Fruit fly (Drosophila melanogaster) whole organism, embryonic: ENCODE results near the gene CG32971.

Source experiments
- Ada2b ChIP-seq: fragments of 200-800 bp; sonication (Bioruptor generic); IDR thresholded peaks from 2 replicates; pipeline ENCODE4 v1.3.6; 2022; ENCODE audit warnings: missing biosample characterization, missing genetic modification characterization
- BtbVII ChIP-seq: fragments of 200-800 bp; sonication (Bioruptor generic); optimal IDR thresholded peaks from 3 replicates; lab custom pipeline; 2017; ENCODE audit warnings: missing biosample characterization, mild to moderate bottlenecking, missing genetic modification characterization
- CG10147 ChIP-seq: fragments of 200-800 bp; sonication (Bioruptor generic); optimal IDR thresholded peaks from 2 replicates; lab custom pipeline; 2019; ENCODE audit warnings: missing biosample characterization, mild to moderate bottlenecking, missing genetic modification characterization, moderate library complexity
- CG11723 ChIP-seq: fragments of 200-800 bp; sonication (Bioruptor generic); optimal IDR thresholded peaks from 2 replicates; lab custom pipeline; 2017; ENCODE audit warnings: missing biosample characterization, mild to moderate bottlenecking, missing genetic modification characterization
- CG12104 ChIP-seq: fragments of 200-800 bp; sonication (Bioruptor generic); optimal IDR thresholded peaks from 3 replicates; lab custom pipeline; 2016; ENCODE audit warnings: missing biosample characterization, missing genetic modification characterization
- CG13287 ChIP-seq: fragments of 200-800 bp; sonication (Bioruptor generic); IDR thresholded peaks from 2 replicates; pipeline ENCODE4 v1.3.6; 2022; ENCODE audit warnings: missing biosample characterization, missing genetic modification characterization; ENCODE audit not compliant: partially characterized antibody
- CG13424 ChIP-seq: fragments of 200-800 bp; sonication (Bioruptor generic); optimal IDR thresholded peaks from 2 replicates; lab custom pipeline; 2019; ENCODE audit warnings: missing biosample characterization, mild to moderate bottlenecking, missing genetic modification characterization, moderate library complexity
- CG14050 ChIP-seq: fragments of 200-800 bp; sonication (Bioruptor generic); IDR thresholded peaks from 3 replicates; pipeline ENCODE4 v1.3.6; 2022; ENCODE audit warnings: missing biosample characterization, missing genetic modification characterization
- CG15269 ChIP-seq: fragments of 200-800 bp; sonication (Bioruptor generic); optimal IDR thresholded peaks from 2 replicates; lab custom pipeline; 2018; ENCODE audit warnings: missing biosample characterization, mild to moderate bottlenecking, missing genetic modification characterization, moderate library complexity
- CG16815 ChIP-seq: fragments of 200-800 bp; sonication (Bioruptor generic); optimal IDR thresholded peaks from 3 replicates; lab custom pipeline; 2017; ENCODE audit warnings: missing biosample characterization, mild to moderate bottlenecking, missing genetic modification characterization
- CG17186 ChIP-seq: fragments of 200-800 bp; sonication (Bioruptor generic); optimal IDR thresholded peaks from 3 replicates; lab custom pipeline; 2017; ENCODE audit warnings: missing biosample characterization, missing genetic modification reagents, missing genetic modification characterization
- CG2116 ChIP-seq: fragments of 200-800 bp; sonication (Bioruptor generic); optimal IDR thresholded peaks from 3 replicates; lab custom pipeline; 2018; ENCODE audit warnings: missing biosample characterization, mild to moderate bottlenecking, missing genetic modification characterization
- CG2678 ChIP-seq: fragments of 200-800 bp; sonication (Bioruptor generic); optimal IDR thresholded peaks from 3 replicates; lab custom pipeline; 2019; ENCODE audit warnings: missing biosample characterization, mild to moderate bottlenecking, missing genetic modification characterization, moderate library complexity
- CG30431 ChIP-seq: fragments of 200-800 bp; sonication (Bioruptor generic); optimal IDR thresholded peaks from 2 replicates; lab custom pipeline; 2017; ENCODE audit warnings: missing biosample characterization, missing genetic modification characterization
- CG5245 ChIP-seq: fragments of 200-800 bp; sonication (Bioruptor generic); optimal IDR thresholded peaks from 3 replicates; lab custom pipeline; 2016; ENCODE audit warnings: missing biosample characterization, missing genetic modification characterization
- CG6272 ChIP-seq: fragments of 200-800 bp; sonication (Bioruptor generic); IDR thresholded peaks from 2 replicates; pipeline ENCODE4 v1.3.6; 2022; ENCODE audit warnings: missing biosample characterization, missing genetic modification characterization
- CG7556 ChIP-seq: fragments of 200-800 bp; sonication (Bioruptor generic); optimal IDR thresholded peaks from 2 replicates; lab custom pipeline; 2017; ENCODE audit warnings: missing biosample characterization, mild to moderate bottlenecking, missing genetic modification characterization
- CG7987 ChIP-seq: fragments of 200-800 bp; sonication (Bioruptor generic); optimal IDR thresholded peaks from 2 replicates; lab custom pipeline; 2018; ENCODE audit warnings: missing biosample characterization, mild to moderate bottlenecking, missing genetic modification characterization, moderate library complexity
- CG8478 ChIP-seq: fragments of >200 bp; optimal IDR thresholded peaks from 2 replicates; lab custom pipeline; 2018
- CG9215 ChIP-seq: fragments of 200-800 bp; sonication (Bioruptor generic); IDR thresholded peaks from 2 replicates; pipeline ENCODE4 v1.3.6; 2022; ENCODE audit warnings: missing biosample characterization, missing genetic modification characterization
- CG9437 ChIP-seq: fragments of 200-800 bp; sonication (Bioruptor generic); optimal IDR thresholded peaks from 2 replicates; lab custom pipeline; 2018; ENCODE audit warnings: missing biosample characterization, mild to moderate bottlenecking, missing genetic modification characterization
- Hey ChIP-seq: fragments of 200-800 bp; sonication (Bioruptor generic); optimal IDR thresholded peaks from 3 replicates; lab custom pipeline; 2018; ENCODE audit warnings: missing biosample characterization, mild to moderate bottlenecking, missing genetic modification characterization
- PHDP ChIP-seq: fragments of 200-800 bp; sonication (Bioruptor generic); optimal IDR thresholded peaks from 3 replicates; lab custom pipeline; 2018; ENCODE audit warnings: missing biosample characterization, mild to moderate bottlenecking, missing genetic modification characterization, moderate library complexity
- Ptx1 ChIP-seq: fragments of 200-800 bp; sonication (Bioruptor generic); IDR thresholded peaks from 2 replicates; pipeline ENCODE4 v1.3.6; 2022; ENCODE audit warnings: missing biosample characterization, missing genetic modification characterization
- Ssrp ChIP-seq: fragments of 200-800 bp; sonication (Bioruptor generic); optimal IDR thresholded peaks from 2 replicates; lab custom pipeline; 2018; ENCODE audit warnings: missing biosample characterization, mild to moderate bottlenecking, missing genetic modification characterization, moderate library complexity
- Stat92E ChIP-seq, 3 experiments: fragments of >200 bp in 2 of 3; fragments of 200-800 bp in 1 of 3; sonication (Bioruptor generic) in 1 of 3; optimal IDR thresholded peaks; 2 replicates each; lab custom pipeline; 2017 to 2019; ENCODE audit warnings: missing biosample characterization in 3 of 3, missing genetic modification characterization in 3 of 3, mild to moderate bottlenecking in 1 of 3, moderate library complexity in 1 of 3
- btn ChIP-seq: fragments of 200-800 bp; sonication (Bioruptor generic); optimal IDR thresholded peaks from 2 replicates; lab custom pipeline; 2016; ENCODE audit warnings: missing biosample characterization, missing genetic modification characterization
- da ChIP-seq: fragments of 200-800 bp; sonication (Bioruptor generic); optimal IDR thresholded peaks from 2 replicates; lab custom pipeline; 2016; ENCODE audit warnings: missing biosample characterization, missing genetic modification characterization
- ems ChIP-seq: fragments of 200-800 bp; sonication (Bioruptor generic); optimal IDR thresholded peaks from 3 replicates; lab custom pipeline; 2016; ENCODE audit warnings: missing biosample characterization, missing genetic modification characterization
- fd102C ChIP-seq: fragments of 200-800 bp; sonication (Bioruptor generic); optimal IDR thresholded peaks from 2 replicates; lab custom pipeline; 2018; ENCODE audit warnings: missing biosample characterization, mild to moderate bottlenecking, missing genetic modification characterization, moderate library complexity
- grn ChIP-seq: fragments of 200-800 bp; sonication (Bioruptor generic); optimal IDR thresholded peaks from 3 replicates; lab custom pipeline; 2017; ENCODE audit warnings: missing biosample characterization, missing genetic modification characterization
- kah ChIP-seq: fragments of 200-800 bp; sonication (Bioruptor generic); optimal IDR thresholded peaks from 2 replicates; lab custom pipeline; 2018; ENCODE audit warnings: missing biosample characterization, mild to moderate bottlenecking, missing genetic modification characterization
- klu ChIP-seq: fragments of 200-800 bp; sonication (Bioruptor generic); IDR thresholded peaks from 2 replicates; pipeline ENCODE4 v1.3.6; 2022; ENCODE audit warnings: missing biosample characterization, missing genetic modification characterization
- lbe ChIP-seq: fragments of 200-800 bp; sonication (Bioruptor generic); optimal IDR thresholded peaks from 2 replicates; lab custom pipeline; 2016; ENCODE audit warnings: missing biosample characterization, mild to moderate bottlenecking, missing genetic modification characterization
- maf-S ChIP-seq: fragments of 200-800 bp; sonication (Bioruptor generic); optimal IDR thresholded peaks from 2 replicates; lab custom pipeline; 2016; ENCODE audit warnings: missing biosample characterization, missing genetic modification characterization
- nom ChIP-seq: fragments of 200-800 bp; sonication (Bioruptor generic); optimal IDR thresholded peaks from 2 replicates; lab custom pipeline; 2017; ENCODE audit warnings: missing biosample characterization, missing genetic modification characterization, mild to moderate bottlenecking, moderate library complexity, missing genetic modification reagents
- oc ChIP-seq: fragments of 200-800 bp; sonication (Bioruptor generic); optimal IDR thresholded peaks from 2 replicates; lab custom pipeline; 2018; ENCODE audit warnings: missing biosample characterization, mild to moderate bottlenecking, missing genetic modification characterization, moderate library complexity
- pan ChIP-seq, 4 experiments: fragments of >200 bp in 3 of 4; fragments of 200-800 bp in 1 of 4; sonication (Bioruptor generic) in 1 of 4; optimal IDR thresholded peaks in 3 of 4; IDR thresholded peaks in 1 of 4; 2 replicates each; pipeline versions ENCODE4 v1.3.6 to Lab custom; 2017 to 2022; ENCODE audit warnings: missing biosample characterization in 2 of 4, missing genetic modification characterization in 2 of 4, mixed read lengths in 1 of 4
- ranshi ChIP-seq: fragments of 200-800 bp; sonication (Bioruptor generic); IDR thresholded peaks from 2 replicates; pipeline ENCODE4 v1.3.6; 2022; ENCODE audit warnings: missing biosample characterization, missing genetic modification characterization
- row ChIP-seq: fragments of 200-800 bp; sonication (Bioruptor generic); IDR thresholded peaks from 3 replicates; pipeline ENCODE4 v1.3.6; 2022; ENCODE audit warnings: missing biosample characterization, missing genetic modification characterization
- run ChIP-seq: fragments of 200-800 bp; sonication (Bioruptor generic); optimal IDR thresholded peaks from 3 replicates; lab custom pipeline; 2018; ENCODE audit warnings: missing biosample characterization, mild to moderate bottlenecking, missing genetic modification characterization
- sc ChIP-seq, 3 experiments: fragments of >200 bp in 2 of 3; fragments of 200-800 bp in 1 of 3; sonication (Bioruptor generic) in 1 of 3; optimal IDR thresholded peaks; 2 replicates in 2 of 3; 3 replicates in 1 of 3; lab custom pipeline; 2017; ENCODE audit warnings: mild to moderate bottlenecking in 1 of 3, missing biosample characterization in 1 of 3, missing genetic modification characterization in 1 of 3, missing genetic modification reagents in 1 of 3
- sim ChIP-seq: fragments of 200-800 bp; sonication (Bioruptor generic); IDR thresholded peaks from 2 replicates; pipeline ENCODE4 v1.3.6; 2022; ENCODE audit warnings: missing biosample characterization, missing genetic modification characterization
- tio ChIP-seq: fragments of 200-800 bp; sonication (Bioruptor generic); optimal IDR thresholded peaks from 2 replicates; lab custom pipeline; 2017; ENCODE audit warnings: missing biosample characterization, missing genetic modification characterization, inconsistent platforms
- trem ChIP-seq: fragments of 200-800 bp; optimal IDR thresholded peaks from 3 replicates; lab custom pipeline; 2019; ENCODE audit warnings: missing biosample characterization, mild to moderate bottlenecking, missing genetic modification characterization, moderate library complexity
- unc-4 ChIP-seq: fragments of 200-800 bp; sonication (Bioruptor generic); IDR thresholded peaks from 2 replicates; pipeline ENCODE4 v1.3.6; 2022; ENCODE audit warnings: missing biosample characterization, missing genetic modification characterization; ENCODE audit not compliant: partially characterized antibody
- unpg ChIP-seq: fragments of 200-800 bp; sonication (Bioruptor generic); optimal IDR thresholded peaks from 3 replicates; lab custom pipeline; 2018; ENCODE audit warnings: missing biosample characterization, mild to moderate bottlenecking, missing genetic modification characterization, moderate library complexity
- zen ChIP-seq: fragments of 200-800 bp; sonication (Bioruptor generic); optimal IDR thresholded peaks from 3 replicates; lab custom pipeline; 2018; ENCODE audit warnings: missing biosample characterization, mild to moderate bottlenecking, missing genetic modification characterization, moderate library complexity

CG32971 gene

DNA sequence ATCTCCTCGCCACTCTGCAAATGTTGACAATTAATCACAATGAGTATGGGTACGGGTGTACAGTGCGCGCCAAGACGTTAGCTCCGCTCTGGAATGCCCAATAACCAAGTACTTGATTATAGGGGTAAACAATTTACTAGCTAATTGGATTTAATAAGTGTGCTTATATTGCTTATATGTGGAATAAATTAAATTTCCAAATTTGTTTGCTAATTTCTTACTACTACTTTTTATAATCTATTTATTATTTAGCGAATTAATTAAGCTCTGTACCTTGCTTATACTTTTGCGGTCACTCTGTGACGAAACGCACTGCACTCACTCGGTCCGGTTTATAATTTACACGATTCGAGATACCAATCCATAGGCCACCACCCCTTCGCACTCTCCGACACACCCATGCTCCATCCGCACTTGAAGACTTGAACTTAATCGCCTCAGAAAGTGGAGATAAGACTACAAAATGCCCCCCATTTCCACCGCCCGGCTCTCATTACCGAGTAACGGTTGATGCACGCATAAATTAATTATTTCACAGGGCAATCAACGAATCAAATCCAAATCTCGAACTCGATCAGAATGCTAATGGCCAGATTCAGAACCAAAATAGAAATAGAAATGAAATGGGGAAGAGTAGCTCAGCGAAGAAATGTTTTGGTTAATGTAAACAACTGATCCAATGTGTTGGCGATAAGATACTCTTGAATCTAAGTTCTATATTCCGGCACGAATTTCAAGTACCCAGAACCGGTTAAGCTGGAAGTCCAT, 36.9 kb upstream of the CG32971 start:
- TF ChIP-seq trem (tag; lab: Kevin White, UChicago) = no peak
- TF ChIP-seq CG14050 (GFP tag; lab: Robert Waterston, UW) = no peak
- no peak for TF ChIP-seq CG16815 (GFP tag; lab: Kevin White, UChicago)
- TF ChIP-seq sc (optimal IDR thresholded peaks at IDR 0.05; lab: Kevin White, UChicago) = no peak
- TF ChIP-seq sc (GFP tag; optimal IDR thresholded peaks at IDR 0.05; lab: Kevin White, UChicago) = peak; percentile 16
- no peak for TF ChIP-seq fd102C (GFP tag; lab: Kevin White, UChicago)
- TF ChIP-seq CG13424 (tag; lab: Kevin White, UChicago) = peak; percentile 47
- TF ChIP-seq CG11723 (GFP tag; lab: Kevin White, UChicago) = peak; percentile 28
- TF ChIP-seq pan (optimal IDR thresholded peaks at IDR 0.05; lab: Kevin White, UChicago) = no peak
- peak in 1 of 2 experiments; percentile 5 for TF ChIP-seq pan (GFP tag; optimal IDR thresholded peaks at IDR 0.05 in 1 of 2, IDR thresholded peaks at IDR 0.05 in 1 of 2)
- peak; percentile 18 for TF ChIP-seq CG15269 (tag; lab: Kevin White, UChicago)
- 0 out of 2 replicates have a peak, but pooled peaks have one; percentile 1 for TF ChIP-seq Ptx1 (GFP tag; lab: Robert Waterston, UW)
- peak; percentile 56 for TF ChIP-seq CG2678 (tag; lab: Kevin White, UChicago)
- peak in 1 of 3 experiments; percentile 26 for TF ChIP-seq Stat92E (GFP tag; optimal IDR thresholded peaks at IDR 0.05; lab: Kevin White, UChicago)
- TF ChIP-seq kah (GFP tag; lab: Kevin White, UChicago) = peak; percentile 29
- peak; percentile 20; the same call in 1 of the 2 replicates for TF ChIP-seq ranshi (GFP tag; lab: Robert Waterston, UW)
- TF ChIP-seq Hey = no peak
- TF ChIP-seq Ssrp (tag; lab: Kevin White, UChicago) = peak; percentile 15
- no peak for TF ChIP-seq da (GFP tag; lab: Kevin White, UChicago)
- TF ChIP-seq grn (GFP tag; lab: Kevin White, UChicago) = peak; percentile 90
- peak; percentile 50 for TF ChIP-seq CG7556 (GFP tag; lab: Kevin White, UChicago)
- TF ChIP-seq maf-S (GFP tag; lab: Kevin White, UChicago) = no peak
- TF ChIP-seq nom = peak; percentile 72
- TF ChIP-seq Ada2b = no peak
- TF ChIP-seq CG9437 = peak; percentile 55
- no peak for TF ChIP-seq CG13287 (GFP tag; lab: Robert Waterston, UW)
- TF ChIP-seq lbe = no peak
- TF ChIP-seq PHDP (tag; lab: Kevin White, UChicago) = peak; percentile 37
- no peak for TF ChIP-seq CG2116 (GFP tag; lab: Kevin White, UChicago)
- TF ChIP-seq CG17186 (GFP tag; lab: Kevin White, UChicago) = peak; percentile 3
- no peak for TF ChIP-seq CG7987 (GFP tag; lab: Kevin White, UChicago)
- peak; percentile 47; the same call in 2 of the 3 replicates for TF ChIP-seq row
- TF ChIP-seq oc (tag; lab: Kevin White, UChicago) = peak; percentile 41
- no peak for TF ChIP-seq zen (tag; lab: Kevin White, UChicago)
- TF ChIP-seq CG30431 (GFP tag; lab: Kevin White, UChicago) = no peak
- peak; percentile 58 for TF ChIP-seq unpg (GFP tag; lab: Kevin White, UChicago)
- no peak for TF ChIP-seq BtbVII
- no peak for TF ChIP-seq sim
- TF ChIP-seq CG9215 (GFP tag; lab: Robert Waterston, UW) = no peak
- no peak for TF ChIP-seq unc-4 (GFP tag; lab: Robert Waterston, UW)
- no peak for TF ChIP-seq btn (GFP tag; lab: Kevin White, UChicago)
- no peak for TF ChIP-seq klu (GFP tag; lab: Robert Waterston, UW)
- no peak for TF ChIP-seq CG6272 (GFP tag; lab: Robert Waterston, UW)
- no peak for TF ChIP-seq CG5245 (GFP tag; lab: Kevin White, UChicago)
- TF ChIP-seq CG8478 (lab: Kevin White, UChicago) = no peak
- TF ChIP-seq tio (GFP tag; lab: Kevin White, UChicago) = no peak
- TF ChIP-seq ems (GFP tag; lab: Kevin White, UChicago) = no peak
- no peak for TF ChIP-seq CG10147 (GFP tag; lab: Kevin White, UChicago)
- no peak for TF ChIP-seq run (tag; lab: Kevin White, UChicago)
- TF ChIP-seq CG12104 (GFP tag; lab: Kevin White, UChicago) = no peak
